Worm (Caenorhabditis elegans): ENCODE results near the gene pgm-2.

pgm-2 gene

ce11 chrIII:13347782-13348327, 48.7 kb downstream of the pgm-2 start:
- TF ChIP-seq unc-42 (tag; optimal IDR thresholded peaks at IDR 0.05) = peak; percentile 34
- no peak for TF ChIP-seq K09A11.1 (tag; optimal IDR thresholded peaks at IDR 0.05; ENCODE audit: insufficient read depth)

ce11 chrIII:13348891-13349290, 49.7 kb downstream of the pgm-2 start:
- TF ChIP-seq zip-5 (tag; optimal IDR thresholded peaks at IDR 0.05) = no peak
- peak; percentile 79 for TF ChIP-seq unc-42 (tag; optimal IDR thresholded peaks at IDR 0.05)
- TF ChIP-seq ceh-45 (GFP tag; IDR thresholded peaks at IDR 0.05) = no peak
- no peak for TF ChIP-seq K02D7.2 (tag; optimal IDR thresholded peaks at IDR 0.05)
- TF ChIP-seq hlh-13 (GFP tag; optimal IDR thresholded peaks at IDR 0.05) = no peak
- TF ChIP-seq eyg-1 (tag; optimal IDR thresholded peaks at IDR 0.05) = no peak

- TF ChIP-seq syd-9 (tag; optimal IDR thresholded peaks at IDR 0.05) (no peak), unc-42 (tag; optimal IDR thresholded peaks at IDR 0.05) (peak; percentile 46)
Measured at ce11 chrIII:13350964-13351363, 51.8 kb downstream of the pgm-2 start.
